Fruit fly (Drosophila melanogaster): ENCODE data around the gene CG17361.

Gene CG17361

dm6 chr3L:13993742-13994719, 3.0 kb upstream of the CG17361 start, which contains the start of gene CtsK1 (continued):
- TF ChIP-seq CG3726 (GFP tag; IDR thresholded peaks at IDR 0.05): no peak
- no peak for TF ChIP-seq HHEX (GFP tag; optimal IDR thresholded peaks at IDR 0.05)
- no peak for TF ChIP-seq CG4854 (GFP tag; optimal IDR thresholded peaks at IDR 0.05)
- peak; percentile 46 for TF ChIP-seq CG12391 (tag; optimal IDR thresholded peaks at IDR 0.05)
- TF ChIP-seq Dref (GFP tag; IDR thresholded peaks at IDR 0.05): peak; percentile 59
- TF ChIP-seq Sry-δ (GFP tag; optimal IDR thresholded peaks at IDR 0.05): peak; percentile 77
- TF ChIP-seq CG7556 (GFP tag; optimal IDR thresholded peaks at IDR 0.05): no peak
- TF ChIP-seq MTF-1 (GFP tag; optimal IDR thresholded peaks at IDR 0.05; ENCODE audit: borderline replicate concordance): no peak
- no peak for TF ChIP-seq salm (tag; optimal IDR thresholded peaks at IDR 0.05)
- no peak for TF ChIP-seq peb (GFP tag; IDR thresholded peaks at IDR 0.05)
- TF ChIP-seq trh (GFP tag; optimal IDR thresholded peaks at IDR 0.05): no peak
- TF ChIP-seq CG10979 (tag; optimal IDR thresholded peaks at IDR 0.05): peak; percentile 6
- peak; percentile 44 for TF ChIP-seq CG10147 (GFP tag; optimal IDR thresholded peaks at IDR 0.05)
- peak; percentile 10; the same call in 1 of the 2 replicates for TF ChIP-seq bbx (GFP tag; IDR thresholded peaks at IDR 0.05; ENCODE audit: partially characterized antibody)
- TF ChIP-seq CG11504 (tag; optimal IDR thresholded peaks at IDR 0.05): peak; percentile 47
- TF ChIP-seq dati (GFP tag; IDR thresholded peaks at IDR 0.05): 0 out of 2 replicates have a peak, but pooled peaks have one; percentile 4
- TF ChIP-seq NC2β (GFP tag; optimal IDR thresholded peaks at IDR 0.05): no peak
- no peak for TF ChIP-seq zfh2 (GFP tag; optimal IDR thresholded peaks at IDR 0.05)
- peak; percentile 53; the same call in 1 of the 3 replicates for TF ChIP-seq HLH4C (GFP tag; IDR thresholded peaks at IDR 0.05; ENCODE audit: partially characterized antibody)
- no peak for TF ChIP-seq yki (optimal IDR thresholded peaks at IDR 0.05)
- TF ChIP-seq CG32767 (GFP tag; IDR thresholded peaks at IDR 0.05): no peak
- no peak for TF ChIP-seq CG5180 (GFP tag; optimal IDR thresholded peaks at IDR 0.05)
- no peak for TF ChIP-seq psq (GFP tag; optimal IDR thresholded peaks at IDR 0.05)
- TF ChIP-seq dysf (GFP tag; IDR thresholded peaks at IDR 0.05): no peak
- TF ChIP-seq scrt (GFP tag; optimal IDR thresholded peaks at IDR 0.05): no peak
- TF ChIP-seq zen2 (GFP tag; IDR thresholded peaks at IDR 0.05; ENCODE audit: partially characterized antibody): peak; percentile 73; the same call in 1 of the 3 replicates
- TF ChIP-seq shn (GFP tag; optimal IDR thresholded peaks at IDR 0.05): no peak
- TF ChIP-seq CG6689 (GFP tag; IDR thresholded peaks at IDR 0.05): peak; percentile 47
- no peak for TF ChIP-seq ems (GFP tag; optimal IDR thresholded peaks at IDR 0.05)
- peak; percentile 59; the same call in 1 of the 3 replicates for TF ChIP-seq zfh1 (GFP tag; IDR thresholded peaks at IDR 0.05)
- no peak for TF ChIP-seq CG4404 (GFP tag; IDR thresholded peaks at IDR 0.05)
- no peak for TF ChIP-seq sisA (GFP tag; IDR thresholded peaks at IDR 0.05)
- no peak for TF ChIP-seq Blimp-1 (GFP tag; optimal IDR thresholded peaks at IDR 0.05)
- peak; percentile 47; the same call in 1 of the 2 replicates for TF ChIP-seq sna (GFP tag; IDR thresholded peaks at IDR 0.05; ENCODE audit: partially characterized antibody)
- no peak for TF ChIP-seq CG11456 (GFP tag; IDR thresholded peaks at IDR 0.05)
- TF ChIP-seq CG17829 (tag; optimal IDR thresholded peaks at IDR 0.05): peak; percentile 33
- peak; percentile 20 for TF ChIP-seq CG30403 (GFP tag; optimal IDR thresholded peaks at IDR 0.05)
- TF ChIP-seq CG9215 (GFP tag; IDR thresholded peaks at IDR 0.05): no peak
- TF ChIP-seq CG12942 (GFP tag; optimal IDR thresholded peaks at IDR 0.05): no peak
- TF ChIP-seq Dip3 (GFP tag; optimal IDR thresholded peaks at IDR 0.05): no peak
- TF ChIP-seq rib (GFP tag; IDR thresholded peaks at IDR 0.05): no peak
- TF ChIP-seq Chrac-16 (GFP tag; optimal IDR thresholded peaks at IDR 0.05): no peak
- TF ChIP-seq ATbp (GFP tag; optimal IDR thresholded peaks at IDR 0.05): peak; percentile 4
- no peak for TF ChIP-seq CG7928 (GFP tag; optimal IDR thresholded peaks at IDR 0.05)
- TF ChIP-seq ewg (GFP tag; optimal IDR thresholded peaks at IDR 0.05): no peak
- TF ChIP-seq Gsc (GFP tag; IDR thresholded peaks at IDR 0.05): no peak
- TF ChIP-seq Hmr (GFP tag; optimal IDR thresholded peaks at IDR 0.05): peak; percentile 30
- TF ChIP-seq fd102C (GFP tag; optimal IDR thresholded peaks at IDR 0.05): no peak
- no peak for TF ChIP-seq z (GFP tag; IDR thresholded peaks at IDR 0.05)
